Fruit fly (Drosophila melanogaster) whole organism, embryonic: ENCODE measurements around the gene ftz-f1.

Experiments
- Antp ChIP-seq: fragments of 200-800 bp; sonication (Bioruptor generic); optimal IDR thresholded peaks from 3 replicates; lab custom pipeline; 2016; ENCODE audit warnings: missing biosample characterization, missing genetic modification characterization
- B-H2 ChIP-seq: fragments of 200-800 bp; sonication (Bioruptor generic); optimal IDR thresholded peaks from 2 replicates; lab custom pipeline; 2018; ENCODE audit warnings: missing biosample characterization, mild to moderate bottlenecking, missing genetic modification characterization
- CG10979 ChIP-seq: fragments of 200-800 bp; sonication (Bioruptor generic); optimal IDR thresholded peaks from 2 replicates; lab custom pipeline; 2018; ENCODE audit warnings: missing biosample characterization, mild to moderate bottlenecking, missing genetic modification characterization, moderate library complexity
- CG11085 ChIP-seq: fragments of 200-800 bp; sonication (Bioruptor generic); IDR thresholded peaks from 2 replicates; pipeline ENCODE4 v1.3.6; 2022; ENCODE audit warnings: missing biosample characterization, missing genetic modification characterization
- CG11504 ChIP-seq: fragments of 200-800 bp; sonication (Bioruptor generic); optimal IDR thresholded peaks from 3 replicates; lab custom pipeline; 2019; ENCODE audit warnings: missing biosample characterization, mild to moderate bottlenecking, missing genetic modification characterization, moderate library complexity
- CG1647 ChIP-seq: fragments of 200-800 bp; sonication (Bioruptor generic); optimal IDR thresholded peaks from 3 replicates; lab custom pipeline; 2016; ENCODE audit warnings: missing biosample characterization, missing genetic modification characterization
- CG16863 ChIP-seq: fragments of 200-800 bp; sonication (Bioruptor generic); optimal IDR thresholded peaks from 3 replicates; lab custom pipeline; 2016; ENCODE audit warnings: missing biosample characterization, missing genetic modification characterization
- CG17328 ChIP-seq: fragments of 200-800 bp; sonication (Bioruptor generic); IDR thresholded peaks from 2 replicates; pipeline ENCODE4 v1.3.6; 2022; ENCODE audit warnings: missing biosample characterization, missing genetic modification characterization
- CG18262 ChIP-seq: fragments of 200-800 bp; optimal IDR thresholded peaks from 3 replicates; lab custom pipeline; 2019; ENCODE audit warnings: missing biosample characterization, mild to moderate bottlenecking, missing genetic modification characterization, moderate library complexity
- CG18599 ChIP-seq: fragments of 200-800 bp; sonication (Bioruptor generic); optimal IDR thresholded peaks from 3 replicates; lab custom pipeline; 2017; ENCODE audit warnings: missing biosample characterization, missing genetic modification characterization, mild to moderate bottlenecking, moderate library complexity, missing genetic modification reagents
- CG18619 ChIP-seq: fragments of 200-800 bp; sonication (Bioruptor generic); optimal IDR thresholded peaks from 3 replicates; lab custom pipeline; 2017; ENCODE audit warnings: missing biosample characterization, mild to moderate bottlenecking, missing genetic modification characterization
- CG3065 ChIP-seq: fragments of 200-800 bp; sonication (Bioruptor generic); optimal IDR thresholded peaks from 2 replicates; lab custom pipeline; 2016; ENCODE audit warnings: missing biosample characterization, missing genetic modification characterization
- CG31441 ChIP-seq: fragments of 200-800 bp; sonication (Bioruptor generic); IDR thresholded peaks from 2 replicates; pipeline ENCODE4 v1.3.6; 2022; ENCODE audit warnings: missing biosample characterization, missing genetic modification characterization
- CG33557 ChIP-seq: fragments of 200-800 bp; sonication (Bioruptor generic); optimal IDR thresholded peaks from 2 replicates; lab custom pipeline; 2019; ENCODE audit warnings: missing biosample characterization, mild to moderate bottlenecking, missing genetic modification characterization, moderate library complexity
- CG4328 ChIP-seq: fragments of 200-800 bp; sonication (Bioruptor generic); optimal IDR thresholded peaks from 3 replicates; lab custom pipeline; 2017; ENCODE audit warnings: missing biosample characterization, missing genetic modification reagents, missing genetic modification characterization
- CG4424 ChIP-seq: fragments of 200-800 bp; sonication (Bioruptor generic); optimal IDR thresholded peaks from 3 replicates; lab custom pipeline; 2016; ENCODE audit warnings: missing biosample characterization, missing genetic modification characterization
- CG6765 ChIP-seq: fragments of 200-800 bp; sonication (Bioruptor generic); optimal IDR thresholded peaks from 3 replicates; lab custom pipeline; 2017; ENCODE audit warnings: missing biosample characterization, mild to moderate bottlenecking, missing genetic modification characterization
- CG9437 ChIP-seq: fragments of 200-800 bp; sonication (Bioruptor generic); optimal IDR thresholded peaks from 2 replicates; lab custom pipeline; 2018; ENCODE audit warnings: missing biosample characterization, mild to moderate bottlenecking, missing genetic modification characterization
- CHES-1-like ChIP-seq: fragments of 200-800 bp; sonication (Bioruptor generic); optimal IDR thresholded peaks from 2 replicates; lab custom pipeline; 2016; ENCODE audit warnings: missing biosample characterization, missing genetic modification characterization
- E2f1 ChIP-seq: fragments of 200-800 bp; sonication (Bioruptor generic); IDR thresholded peaks from 2 replicates; pipeline ENCODE4 v1.3.6; 2022; ENCODE audit warnings: missing biosample characterization, missing genetic modification characterization
- ERR ChIP-seq: fragments of 200-800 bp; sonication (Bioruptor generic); optimal IDR thresholded peaks from 2 replicates; lab custom pipeline; 2016; ENCODE audit warnings: missing biosample characterization, missing genetic modification characterization
- H2.0 ChIP-seq: fragments of 200-800 bp; sonication (Bioruptor generic); IDR thresholded peaks from 2 replicates; pipeline ENCODE4 v1.3.6; 2022; ENCODE audit warnings: missing biosample characterization, missing genetic modification characterization
- HLHmδ ChIP-seq: fragments of 200-800 bp; sonication (Bioruptor generic); optimal IDR thresholded peaks from 2 replicates; lab custom pipeline; 2018; ENCODE audit warnings: missing biosample characterization, mild to moderate bottlenecking, missing genetic modification characterization, moderate library complexity
- Hand ChIP-seq: fragments of 200-800 bp; sonication (Bioruptor generic); optimal IDR thresholded peaks from 2 replicates; lab custom pipeline; 2017; ENCODE audit warnings: mild to moderate bottlenecking, missing biosample characterization, missing genetic modification reagents, missing genetic modification characterization
- HmgD ChIP-seq: fragments of 200-800 bp; sonication (Bioruptor generic); optimal IDR thresholded peaks from 3 replicates; lab custom pipeline; 2016; ENCODE audit warnings: missing biosample characterization, missing genetic modification characterization
- MTF-1 ChIP-seq: fragments of 200-800 bp; sonication (Bioruptor generic); optimal IDR thresholded peaks from 2 replicates; lab custom pipeline; 2018; ENCODE audit warnings: missing biosample characterization, mild to moderate bottlenecking, missing genetic modification characterization, borderline replicate concordance
- Mes4 ChIP-seq: fragments of 200-800 bp; sonication (Bioruptor generic); optimal IDR thresholded peaks from 2 replicates; lab custom pipeline; 2016; ENCODE audit warnings: missing biosample characterization, missing genetic modification characterization
- Myb ChIP-seq: fragments of 200-800 bp; sonication (Bioruptor generic); optimal IDR thresholded peaks from 2 replicates; lab custom pipeline; 2016; ENCODE audit warnings: missing biosample characterization, missing genetic modification characterization
- NK7.1 ChIP-seq: fragments of 200-800 bp; sonication (Bioruptor generic); optimal IDR thresholded peaks from 3 replicates; lab custom pipeline; 2016; ENCODE audit warnings: missing biosample characterization, missing genetic modification characterization
- Nf-YC ChIP-seq: fragments of 200-800 bp; optimal IDR thresholded peaks from 3 replicates; lab custom pipeline; 2019; ENCODE audit warnings: missing biosample characterization, mild to moderate bottlenecking, missing genetic modification characterization, moderate library complexity
- Spps ChIP-seq: fragments of 200-800 bp; sonication (Bioruptor generic); optimal IDR thresholded peaks from 2 replicates; lab custom pipeline; 2018; ENCODE audit warnings: missing biosample characterization, mild to moderate bottlenecking, missing genetic modification characterization
- Ssrp ChIP-seq: fragments of 200-800 bp; sonication (Bioruptor generic); optimal IDR thresholded peaks from 2 replicates; lab custom pipeline; 2018; ENCODE audit warnings: missing biosample characterization, mild to moderate bottlenecking, missing genetic modification characterization, moderate library complexity
- YL-1 ChIP-seq: fragments of 200-800 bp; sonication (Bioruptor generic); optimal IDR thresholded peaks from 3 replicates; lab custom pipeline; 2017; ENCODE audit warnings: missing biosample characterization, mild to moderate bottlenecking, missing genetic modification characterization
- bab2 ChIP-seq: fragments of 200-800 bp; sonication (Bioruptor generic); optimal IDR thresholded peaks from 2 replicates; lab custom pipeline; 2016; ENCODE audit warnings: missing biosample characterization, missing genetic modification characterization
- ci ChIP-seq: fragments of 200-800 bp; sonication (Bioruptor generic); IDR thresholded peaks from 3 replicates; pipeline ENCODE4 v1.3.6; 2022; ENCODE audit warnings: missing biosample characterization, missing genetic modification characterization
- croc ChIP-seq: fragments of 200-800 bp; sonication (Bioruptor generic); conservative IDR thresholded peaks from 3 replicates; pipeline ENCODE4 v1.3.6; 2022; ENCODE audit warnings: missing biosample characterization, missing genetic modification characterization
- fd3F ChIP-seq: fragments of 200-800 bp; sonication (Bioruptor generic); optimal IDR thresholded peaks from 2 replicates; lab custom pipeline; 2018; ENCODE audit warnings: missing biosample characterization, mild to moderate bottlenecking, missing genetic modification characterization, moderate library complexity
- insv ChIP-seq, 2 experiments: fragments of 200-800 bp; sonication (Bioruptor generic); optimal IDR thresholded peaks; 3 replicates each; lab custom pipeline; 2016 to 2018; ENCODE audit warnings: missing biosample characterization in 2 of 2, missing genetic modification characterization in 2 of 2
- kay ChIP-seq: fragments of 200-800 bp; sonication (Bioruptor generic); optimal IDR thresholded peaks from 2 replicates; lab custom pipeline; 2016; ENCODE audit warnings: missing biosample characterization, missing genetic modification characterization
- klu ChIP-seq: fragments of 200-800 bp; sonication (Bioruptor generic); IDR thresholded peaks from 2 replicates; pipeline ENCODE4 v1.3.6; 2022; ENCODE audit warnings: missing biosample characterization, missing genetic modification characterization
- nau ChIP-seq: fragments of 200-800 bp; sonication (Bioruptor generic); optimal IDR thresholded peaks from 3 replicates; lab custom pipeline; 2017; ENCODE audit warnings: missing biosample characterization, mild to moderate bottlenecking, missing genetic modification characterization, missing genetic modification reagents
- org-1 ChIP-seq: fragments of 200-800 bp; sonication (Bioruptor generic); optimal IDR thresholded peaks from 2 replicates; lab custom pipeline; 2017; ENCODE audit warnings: missing biosample characterization, missing genetic modification characterization
- otp ChIP-seq: fragments of 200-800 bp; sonication (Bioruptor generic); IDR thresholded peaks from 3 replicates; pipeline ENCODE4, ENCODE4 v1.3.6; 2022; ENCODE audit warnings: missing biosample characterization, missing genetic modification characterization
- p53 ChIP-seq: fragments of 200-800 bp; sonication (Bioruptor generic); optimal IDR thresholded peaks from 2 replicates; lab custom pipeline; 2016; ENCODE audit warnings: missing biosample characterization, missing genetic modification characterization
- phol ChIP-seq: fragments of 200-800 bp; sonication (Bioruptor generic); optimal IDR thresholded peaks from 3 replicates; lab custom pipeline; 2018; ENCODE audit warnings: missing biosample characterization, mild to moderate bottlenecking, missing genetic modification characterization, moderate library complexity
- pzg ChIP-seq: fragments of 200-800 bp; sonication (Bioruptor generic); optimal IDR thresholded peaks from 3 replicates; lab custom pipeline; 2018; ENCODE audit warnings: missing biosample characterization, mild to moderate bottlenecking, missing genetic modification characterization, moderate library complexity
- sens-2 ChIP-seq: fragments of 200-800 bp; sonication (Bioruptor generic); IDR thresholded peaks from 2 replicates; pipeline ENCODE4 v1.3.6; 2022; ENCODE audit warnings: missing biosample characterization, missing genetic modification characterization
- sr ChIP-seq: fragments of 200-800 bp; sonication (Bioruptor generic); IDR thresholded peaks from 3 replicates; pipeline ENCODE4 v1.3.6; 2022; ENCODE audit warnings: missing biosample characterization, missing genetic modification characterization
- trh ChIP-seq: fragments of 200-800 bp; sonication (Bioruptor generic); optimal IDR thresholded peaks from 2 replicates; lab custom pipeline; 2016; ENCODE audit warnings: missing biosample characterization, missing genetic modification characterization
- vfl ChIP-seq: fragments of 200-800 bp; sonication (Bioruptor generic); optimal IDR thresholded peaks from 2 replicates; lab custom pipeline; 2016; ENCODE audit warnings: missing biosample characterization, missing genetic modification characterization
- zen2 ChIP-seq: fragments of 200-800 bp; sonication (Bioruptor generic); IDR thresholded peaks from 3 replicates; pipeline ENCODE4 v1.3.6; 2022; ENCODE audit warnings: missing biosample characterization, missing genetic modification characterization; ENCODE audit not compliant: partially characterized antibody

The ftz-f1 gene

DNA sequence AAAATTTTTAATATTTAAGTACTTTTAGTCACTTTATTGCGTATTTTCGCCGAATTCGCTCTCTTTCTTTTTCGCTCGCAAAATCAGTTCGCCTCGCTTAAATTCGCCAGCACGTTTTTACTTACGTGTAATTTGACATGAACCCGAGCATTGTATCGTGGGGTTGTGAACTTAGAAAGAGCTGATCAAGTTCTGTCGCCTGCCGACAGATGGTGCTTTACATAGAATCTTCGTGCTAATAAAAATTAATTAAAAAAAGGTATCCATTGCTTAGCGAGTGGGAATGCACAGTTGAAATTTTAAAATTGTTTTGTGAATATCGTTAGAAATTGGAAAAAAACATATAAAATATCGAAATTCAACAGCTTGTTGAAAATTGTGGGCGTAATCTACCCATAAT, 47.3 kb upstream of the ftz-f1 start (continued):
- peak; percentile 52 for TF ChIP-seq Myb (GFP tag; lab: Kevin White, UChicago)
- TF ChIP-seq B-H2 (GFP tag; lab: Kevin White, UChicago): peak; percentile 62
- TF ChIP-seq zen2: no peak
- peak; percentile 52 for TF ChIP-seq Nf-YC (tag; lab: Kevin White, UChicago)
- 0 out of 3 replicates have a peak, but pooled peaks have one; percentile 11 for TF ChIP-seq croc (GFP tag; lab: Robert Waterston, UW)
- peak; percentile 48 for TF ChIP-seq CG1647 (GFP tag; lab: Kevin White, UChicago)
- TF ChIP-seq phol (tag; lab: Kevin White, UChicago): peak; percentile 66
- peak; percentile 52 for TF ChIP-seq CG9437 (GFP tag; lab: Kevin White, UChicago)
- TF ChIP-seq MTF-1 (GFP tag; lab: Kevin White, UChicago): peak; percentile 10
- no peak for TF ChIP-seq ci (GFP tag; lab: Robert Waterston, UW)
- peak; percentile 32 for TF ChIP-seq CG3065 (GFP tag; lab: Kevin White, UChicago)
- no peak for TF ChIP-seq Hand (GFP tag; lab: Kevin White, UChicago)
- TF ChIP-seq sens-2 (GFP tag; lab: Robert Waterston, UW): no peak
- peak; percentile 30 for TF ChIP-seq org-1 (GFP tag; lab: Kevin White, UChicago)
- TF ChIP-seq nau: no peak
- peak; percentile 1 for TF ChIP-seq trh (GFP tag; lab: Kevin White, UChicago)
- peak; percentile 20 for TF ChIP-seq CG4328
- peak; percentile 73 for TF ChIP-seq CG6765 (GFP tag; lab: Kevin White, UChicago)
- peak; percentile 48 for TF ChIP-seq p53 (GFP tag; lab: Kevin White, UChicago)
- TF ChIP-seq bab2 (GFP tag; lab: Kevin White, UChicago): peak; percentile 50
- TF ChIP-seq CG17328 (GFP tag; lab: Robert Waterston, UW): peak; percentile 62; the same call in 1 of the 2 replicates
- no peak; the same call in 1 of the 2 replicates for TF ChIP-seq H2.0 (GFP tag; lab: Robert Waterston, UW)
- peak; percentile 32 for TF ChIP-seq fd3F (GFP tag; lab: Kevin White, UChicago)
- peak; percentile 71 for TF ChIP-seq CG11504 (tag; lab: Kevin White, UChicago)
- TF ChIP-seq Ssrp (tag; lab: Kevin White, UChicago): peak; percentile 43
- TF ChIP-seq HLHmδ (GFP tag; lab: Kevin White, UChicago): no peak
- TF ChIP-seq CG31441 (GFP tag; lab: Robert Waterston, UW): peak; percentile 70
- TF ChIP-seq CHES-1-like (GFP tag; lab: Kevin White, UChicago): peak; percentile 66
- TF ChIP-seq kay (GFP tag; lab: Kevin White, UChicago): no peak
- TF ChIP-seq Mes4 (GFP tag; lab: Kevin White, UChicago): peak; percentile 75
- peak; percentile 52; the same call in 1 of the 2 replicates for TF ChIP-seq CG11085 (GFP tag; lab: Robert Waterston, UW)
- peak; percentile 70 for TF ChIP-seq CG4424 (GFP tag; lab: Kevin White, UChicago)
- no peak for TF ChIP-seq YL-1
- TF ChIP-seq Antp (GFP tag; lab: Kevin White, UChicago): no peak
- TF ChIP-seq pzg (GFP tag; lab: Kevin White, UChicago): peak; percentile 16
- TF ChIP-seq Spps: peak; percentile 37
- peak; percentile 59 for TF ChIP-seq CG18619 (GFP tag; lab: Kevin White, UChicago)
- TF ChIP-seq NK7.1: peak; percentile 52
- TF ChIP-seq HmgD (GFP tag; lab: Kevin White, UChicago): peak; percentile 65
- no peak for TF ChIP-seq klu (GFP tag; lab: Robert Waterston, UW)
- TF ChIP-seq otp (GFP tag; lab: Robert Waterston, UW): no peak
- no peak for TF ChIP-seq CG18599
- TF ChIP-seq CG10979 (tag; lab: Kevin White, UChicago): peak; percentile 76
- TF ChIP-seq insv (GFP tag; optimal IDR thresholded peaks at IDR 0.05; lab: Kevin White, UChicago): peak in 1 of 2 experiments; percentile 65
- TF ChIP-seq sr: no peak
- peak; percentile 2 for TF ChIP-seq CG33557 (GFP tag; lab: Kevin White, UChicago)
- TF ChIP-seq vfl (GFP tag; lab: Kevin White, UChicago): peak; percentile 43
- TF ChIP-seq CG18262 (tag; lab: Kevin White, UChicago): peak; percentile 62
- TF ChIP-seq CG16863 (GFP tag; lab: Kevin White, UChicago): peak; percentile 74
- peak; percentile 16 for TF ChIP-seq ERR
- TF ChIP-seq E2f1 (GFP tag; lab: Robert Waterston, UW): no peak; the same call in 1 of the 2 replicates
